Fruit fly (Drosophila melanogaster) whole organism, embryonic: ENCODE measurements around the gene et.

Source experiments
- Atf6 ChIP-seq: fragments of 200-800 bp; sonication (Bioruptor generic); IDR thresholded peaks from 2 replicates; pipeline ENCODE4 v1.3.6; 2022; ENCODE audit warnings: missing biosample characterization, missing genetic modification characterization
- Bdp1 ChIP-seq: fragments of 200-800 bp; sonication (Bioruptor generic); optimal IDR thresholded peaks from 3 replicates; lab custom pipeline; 2016; ENCODE audit warnings: missing biosample characterization, missing genetic modification characterization
- BtbVII ChIP-seq: fragments of 200-800 bp; sonication (Bioruptor generic); optimal IDR thresholded peaks from 3 replicates; lab custom pipeline; 2017; ENCODE audit warnings: missing biosample characterization, mild to moderate bottlenecking, missing genetic modification characterization
- CG10959 ChIP-seq: fragments of 200-800 bp; sonication (Bioruptor generic); IDR thresholded peaks from 2 replicates; pipeline ENCODE4 v1.3.6; 2022; ENCODE audit warnings: missing biosample characterization, missing genetic modification characterization
- CG11085 ChIP-seq: fragments of 200-800 bp; sonication (Bioruptor generic); IDR thresholded peaks from 2 replicates; pipeline ENCODE4 v1.3.6; 2022; ENCODE audit warnings: missing biosample characterization, missing genetic modification characterization
- CG14014 ChIP-seq: fragments of 200-800 bp; sonication (Bioruptor generic); IDR thresholded peaks from 2 replicates; pipeline ENCODE4 v1.3.6; 2022; ENCODE audit warnings: missing biosample characterization, missing genetic modification characterization
- CG14441 ChIP-seq: fragments of 200-800 bp; sonication (Bioruptor generic); IDR thresholded peaks from 2 replicates; pipeline ENCODE4 v1.3.6; 2022; ENCODE audit warnings: missing biosample characterization, missing genetic modification characterization
- CG14860 ChIP-seq: fragments of 200-800 bp; sonication (Bioruptor generic); IDR thresholded peaks from 3 replicates; pipeline ENCODE4 v1.3.6; 2022; ENCODE audit warnings: missing biosample characterization, missing genetic modification characterization; ENCODE audit not compliant: partially characterized antibody
- CG15011 ChIP-seq: fragments of 200-800 bp; sonication (Bioruptor generic); optimal IDR thresholded peaks from 3 replicates; lab custom pipeline; 2018; ENCODE audit warnings: missing biosample characterization, mild to moderate bottlenecking, missing genetic modification characterization
- CG15269 ChIP-seq: fragments of 200-800 bp; sonication (Bioruptor generic); optimal IDR thresholded peaks from 2 replicates; lab custom pipeline; 2018; ENCODE audit warnings: missing biosample characterization, mild to moderate bottlenecking, missing genetic modification characterization, moderate library complexity
- CG15514 ChIP-seq: fragments of 200-800 bp; sonication (Bioruptor generic); optimal IDR thresholded peaks from 3 replicates; lab custom pipeline; 2017; ENCODE audit warnings: missing biosample characterization, missing genetic modification characterization, mild to moderate bottlenecking, moderate library complexity, missing genetic modification reagents
- CG16815 ChIP-seq: fragments of 200-800 bp; sonication (Bioruptor generic); optimal IDR thresholded peaks from 3 replicates; lab custom pipeline; 2017; ENCODE audit warnings: missing biosample characterization, mild to moderate bottlenecking, missing genetic modification characterization
- CG18599 ChIP-seq: fragments of 200-800 bp; sonication (Bioruptor generic); optimal IDR thresholded peaks from 3 replicates; lab custom pipeline; 2017; ENCODE audit warnings: missing biosample characterization, missing genetic modification characterization, mild to moderate bottlenecking, moderate library complexity, missing genetic modification reagents
- CG2120 ChIP-seq: fragments of 200-800 bp; sonication (Bioruptor generic); optimal IDR thresholded peaks from 3 replicates; lab custom pipeline; 2016; ENCODE audit warnings: missing biosample characterization, missing genetic modification characterization
- CG2712 ChIP-seq: fragments of 200-800 bp; optimal IDR thresholded peaks from 3 replicates; lab custom pipeline; 2019; ENCODE audit warnings: missing biosample characterization, mild to moderate bottlenecking, missing genetic modification characterization, moderate library complexity
- CG31224 ChIP-seq: fragments of 200-800 bp; sonication (Bioruptor generic); IDR thresholded peaks from 2 replicates; pipeline ENCODE4 v1.3.6; 2022; ENCODE audit warnings: missing biosample characterization, missing genetic modification characterization
- CG32532 ChIP-seq: fragments of 200-800 bp; sonication (Bioruptor generic); IDR thresholded peaks from 2 replicates; pipeline ENCODE4 v1.3.6; 2022; ENCODE audit warnings: missing biosample characterization, missing genetic modification characterization
- CG4404 ChIP-seq: fragments of 200-800 bp; sonication (Bioruptor generic); IDR thresholded peaks from 2 replicates; pipeline ENCODE4 v1.3.6; 2022; ENCODE audit warnings: missing biosample characterization, missing genetic modification characterization
- CG6791 ChIP-seq: fragments of 200-800 bp; sonication (Bioruptor generic); IDR thresholded peaks from 3 replicates; pipeline ENCODE4 v1.3.6; 2022; ENCODE audit warnings: missing biosample characterization, missing genetic modification characterization; ENCODE audit not compliant: partially characterized antibody
- CG8290 ChIP-seq, 3 experiments: fragments of 200-800 bp; sonication (Bioruptor generic); optimal IDR thresholded peaks; 2 replicates each; lab custom pipeline; 2016 to 2019; ENCODE audit warnings: missing biosample characterization in 3 of 3, missing genetic modification characterization in 3 of 3, mild to moderate bottlenecking in 2 of 3, moderate library complexity in 1 of 3
- CG9817 ChIP-seq: fragments of 200-800 bp; sonication (Bioruptor generic); optimal IDR thresholded peaks from 2 replicates; lab custom pipeline; 2018; ENCODE audit warnings: missing biosample characterization, mild to moderate bottlenecking, missing genetic modification characterization, moderate library complexity
- CG9932 ChIP-seq: fragments of 200-800 bp; sonication (Bioruptor generic); IDR thresholded peaks from 2 replicates; pipeline ENCODE4 v1.3.6; 2022; ENCODE audit warnings: missing biosample characterization, missing genetic modification characterization
- Chrac-16 ChIP-seq: fragments of 200-800 bp; sonication (Bioruptor generic); optimal IDR thresholded peaks from 3 replicates; lab custom pipeline; 2016; ENCODE audit warnings: missing biosample characterization, missing genetic modification characterization
- Dbx ChIP-seq: fragments of 200-800 bp; sonication (Bioruptor generic); IDR thresholded peaks from 3 replicates; pipeline ENCODE4 v1.3.6; 2022; ENCODE audit warnings: missing biosample characterization, missing genetic modification characterization
- Dp ChIP-seq: fragments of 200-800 bp; sonication (Bioruptor generic); optimal IDR thresholded peaks from 2 replicates; lab custom pipeline; 2018; ENCODE audit warnings: missing biosample characterization, mild to moderate bottlenecking, missing genetic modification characterization, moderate library complexity
- Gsc ChIP-seq: fragments of 200-800 bp; sonication (Bioruptor generic); IDR thresholded peaks from 2 replicates; pipeline ENCODE4 v1.3.6; 2022; ENCODE audit warnings: missing biosample characterization, missing genetic modification characterization
- HLH3B ChIP-seq: fragments of 200-800 bp; sonication (Bioruptor generic); IDR thresholded peaks from 2 replicates; pipeline ENCODE4 v1.3.6; 2022; ENCODE audit warnings: missing biosample characterization, missing genetic modification characterization
- HmgZ ChIP-seq: fragments of 200-800 bp; sonication (Bioruptor generic); optimal IDR thresholded peaks from 2 replicates; lab custom pipeline; 2018; ENCODE audit warnings: missing biosample characterization, mild to moderate bottlenecking, missing genetic modification characterization
- Mes4 ChIP-seq: fragments of 200-800 bp; sonication (Bioruptor generic); optimal IDR thresholded peaks from 2 replicates; lab custom pipeline; 2016; ENCODE audit warnings: missing biosample characterization, missing genetic modification characterization
- YL-1 ChIP-seq: fragments of 200-800 bp; sonication (Bioruptor generic); optimal IDR thresholded peaks from 3 replicates; lab custom pipeline; 2017; ENCODE audit warnings: missing biosample characterization, mild to moderate bottlenecking, missing genetic modification characterization
- ash1 ChIP-seq: fragments of 200-800 bp; sonication (Bioruptor generic); optimal IDR thresholded peaks from 2 replicates; lab custom pipeline; 2018; ENCODE audit warnings: missing biosample characterization, mild to moderate bottlenecking, missing genetic modification characterization
- bab2 ChIP-seq: fragments of 200-800 bp; sonication (Bioruptor generic); optimal IDR thresholded peaks from 2 replicates; lab custom pipeline; 2016; ENCODE audit warnings: missing biosample characterization, missing genetic modification characterization
- bcd ChIP-seq: fragments of 200-800 bp; sonication (Bioruptor generic); optimal IDR thresholded peaks from 2 replicates; lab custom pipeline; 2017; ENCODE audit warnings: missing biosample characterization, mild to moderate bottlenecking, missing genetic modification characterization
- ci ChIP-seq: fragments of 200-800 bp; sonication (Bioruptor generic); IDR thresholded peaks from 3 replicates; pipeline ENCODE4 v1.3.6; 2022; ENCODE audit warnings: missing biosample characterization, missing genetic modification characterization
- dmrt11E ChIP-seq: fragments of 200-800 bp; sonication (Bioruptor generic); optimal IDR thresholded peaks from 3 replicates; lab custom pipeline; 2018; ENCODE audit warnings: missing biosample characterization, mild to moderate bottlenecking, missing genetic modification characterization, moderate library complexity
- dpn ChIP-seq, 2 experiments: fragments of 200-800 bp; sonication (Bioruptor generic); optimal IDR thresholded peaks; 3 replicates each; lab custom pipeline; 2016; ENCODE audit warnings: missing biosample characterization in 2 of 2, missing genetic modification characterization in 2 of 2
- knrl ChIP-seq: fragments of 200-800 bp; sonication (Bioruptor generic); IDR thresholded peaks from 3 replicates; pipeline ENCODE4 v1.3.6; 2022; ENCODE audit warnings: missing biosample characterization, missing genetic modification characterization; ENCODE audit not compliant: partially characterized antibody
- lmd ChIP-seq: fragments of 200-800 bp; sonication (Bioruptor generic); IDR thresholded peaks from 2 replicates; pipeline ENCODE4 v1.3.6; 2022; ENCODE audit warnings: missing biosample characterization, missing genetic modification characterization
- maf-S ChIP-seq: fragments of 200-800 bp; sonication (Bioruptor generic); optimal IDR thresholded peaks from 2 replicates; lab custom pipeline; 2016; ENCODE audit warnings: missing biosample characterization, missing genetic modification characterization
- nmo ChIP-seq: fragments of 200-800 bp; sonication (Bioruptor generic); optimal IDR thresholded peaks from 2 replicates; lab custom pipeline; 2018; ENCODE audit warnings: missing biosample characterization, mild to moderate bottlenecking, missing genetic modification characterization, moderate library complexity
- p53 ChIP-seq: fragments of 200-800 bp; sonication (Bioruptor generic); optimal IDR thresholded peaks from 2 replicates; lab custom pipeline; 2016; ENCODE audit warnings: missing biosample characterization, missing genetic modification characterization
- pho ChIP-seq: fragments of 200-800 bp; sonication (Bioruptor generic); optimal IDR thresholded peaks from 2 replicates; lab custom pipeline; 2016; ENCODE audit warnings: missing biosample characterization, missing genetic modification characterization
- phol ChIP-seq: fragments of 200-800 bp; sonication (Bioruptor generic); optimal IDR thresholded peaks from 3 replicates; lab custom pipeline; 2018; ENCODE audit warnings: missing biosample characterization, mild to moderate bottlenecking, missing genetic modification characterization, moderate library complexity
- pum ChIP-seq: fragments of 200-800 bp; sonication (Bioruptor generic); optimal IDR thresholded peaks from 2 replicates; lab custom pipeline; 2016; ENCODE audit warnings: missing biosample characterization, missing genetic modification characterization
- ranshi ChIP-seq: fragments of 200-800 bp; sonication (Bioruptor generic); IDR thresholded peaks from 2 replicates; pipeline ENCODE4 v1.3.6; 2022; ENCODE audit warnings: missing biosample characterization, missing genetic modification characterization
- sens ChIP-seq: fragments of 200-800 bp; sonication (Bioruptor generic); peaks from one replicate; lab custom pipeline; 2016; ENCODE audit warnings: missing biosample characterization, missing genetic modification characterization
- sug ChIP-seq: fragments of 200-800 bp; optimal IDR thresholded peaks from 2 replicates; lab custom pipeline; 2019; ENCODE audit warnings: missing biosample characterization, mild to moderate bottlenecking, missing genetic modification characterization, moderate library complexity
- vnd ChIP-seq: fragments of 200-800 bp; sonication (Bioruptor generic); IDR thresholded peaks from 3 replicates; pipeline ENCODE4 v1.3.6; 2022; ENCODE audit warnings: missing biosample characterization, missing genetic modification characterization; ENCODE audit not compliant: partially characterized antibody
- vvl ChIP-seq: fragments of 200-800 bp; sonication (Bioruptor generic); IDR thresholded peaks from 2 replicates; pipeline ENCODE4 v1.3.6; 2022; ENCODE audit warnings: missing biosample characterization, missing genetic modification characterization
- zfh1 ChIP-seq: fragments of 200-800 bp; sonication (Bioruptor generic); IDR thresholded peaks from 3 replicates; pipeline ENCODE4 v1.3.6; 2022; ENCODE audit warnings: missing biosample characterization, missing genetic modification characterization

The et gene

dm6 chrX:19665684-19666141 is 10.0 kb downstream of the et start (continued):
- TF ChIP-seq sug (tag; lab: Kevin White, UChicago) (peak; percentile 86), CG15011 (GFP tag; lab: Kevin White, UChicago) (no peak), lmd (GFP tag; lab: Robert Waterston, UW) (peak; percentile 62), vnd (GFP tag; lab: Robert Waterston, UW) (peak; percentile 40; the same call in 1 of the 3 replicates), CG14441 (GFP tag; lab: Robert Waterston, UW) (peak; percentile 63), vvl (GFP tag; lab: Robert Waterston, UW) (peak; percentile 59; the same call in 1 of the 2 replicates), knrl (GFP tag; lab: Robert Waterston, UW) (peak; percentile 64; the same call in 2 of the 3 replicates), CG16815 (GFP tag; lab: Kevin White, UChicago) (peak; percentile 4), CG32532 (GFP tag; lab: Robert Waterston, UW) (peak; percentile 78), dpn (GFP tag; optimal IDR thresholded peaks at IDR 0.05; lab: Kevin White, UChicago) (peak; percentile 17 to 29), HLH3B (0 out of 2 replicates have a peak, but pooled peaks have one; percentile 39), ranshi (GFP tag; lab: Robert Waterston, UW) (peak; percentile 63), Atf6 (GFP tag; lab: Robert Waterston, UW) (peak; percentile 25; the same call in 1 of the 2 replicates), CG8290 (GFP tag; optimal IDR thresholded peaks at IDR 0.05; lab: Kevin White, UChicago) (peak; percentile 25), CG8290 (tag; optimal IDR thresholded peaks at IDR 0.05; lab: Kevin White, UChicago) (peak in 1 of 2 experiments; percentile 44), CG18599 (peak; percentile 25), HmgZ (tag; lab: Kevin White, UChicago) (peak; percentile 8), BtbVII (no peak), Bdp1 (no peak), CG4404 (peak; percentile 55; the same call in 1 of the 2 replicates), phol (tag; lab: Kevin White, UChicago) (peak; percentile 1), p53 (no peak), Dp (GFP tag; lab: Kevin White, UChicago) (no peak), pho (no peak), ci (GFP tag; lab: Robert Waterston, UW) (peak; percentile 60), zfh1 (GFP tag; lab: Robert Waterston, UW) (peak; percentile 55; the same call in 2 of the 3 replicates), CG15514 (peak; percentile 4), CG10959 (GFP tag; lab: Robert Waterston, UW) (no peak), CG6791 (peak; percentile 71), YL-1 (no peak), CG2712 (tag; lab: Kevin White, UChicago) (peak; percentile 12), Dbx (peak; percentile 64), CG14014 (GFP tag; lab: Robert Waterston, UW) (peak; percentile 57), dmrt11E (tag; lab: Kevin White, UChicago) (no peak), nmo (GFP tag; lab: Kevin White, UChicago) (peak; percentile 5), CG15269 (tag; lab: Kevin White, UChicago) (peak; percentile 11), CG14860 (GFP tag; lab: Robert Waterston, UW) (0 out of 3 replicates have a peak, but pooled peaks have one; percentile 30), ash1 (GFP tag; lab: Kevin White, UChicago) (no peak), sens (GFP tag; lab: Kevin White, UChicago) (peak; percentile 75), maf-S (GFP tag; lab: Kevin White, UChicago) (no peak), bab2 (GFP tag; lab: Kevin White, UChicago) (peak; percentile 22), Gsc (GFP tag; lab: Robert Waterston, UW) (no peak), CG2120 (peak; percentile 61), bcd (peak; percentile 23), Chrac-16 (GFP tag; lab: Kevin White, UChicago) (peak; percentile 28), CG31224 (GFP tag; lab: Robert Waterston, UW) (peak; percentile 42; the same call in 1 of the 2 replicates), Mes4 (GFP tag; lab: Kevin White, UChicago) (no peak), CG9932 (peak; percentile 84), CG11085 (GFP tag; lab: Robert Waterston, UW) (0 out of 2 replicates have a peak, but pooled peaks have one; percentile 13), CG9817 (tag; lab: Kevin White, UChicago) (peak; percentile 25), pum (GFP tag; lab: Kevin White, UChicago) (peak; percentile 24)
